Fruit fly (Drosophila melanogaster) whole organism, embryonic: ENCODE results near the gene CG15894.

ENCODE experiments used
- Adf1 ChIP-seq: fragments of 200-800 bp; sonication (Bioruptor generic); IDR thresholded peaks from 2 replicates; pipeline ENCODE4 v1.3.6; 2022; ENCODE audit warnings: missing biosample characterization, missing genetic modification characterization
- Atf6 ChIP-seq: fragments of 200-800 bp; sonication (Bioruptor generic); IDR thresholded peaks from 2 replicates; pipeline ENCODE4 v1.3.6; 2022; ENCODE audit warnings: missing biosample characterization, missing genetic modification characterization
- Bgb ChIP-seq: fragments of 200-800 bp; sonication (Bioruptor generic); IDR thresholded peaks from 2 replicates; pipeline ENCODE4 v1.3.6; 2022; ENCODE audit warnings: missing biosample characterization, missing genetic modification characterization; ENCODE audit not compliant: partially characterized antibody
- CG10147 ChIP-seq: fragments of 200-800 bp; sonication (Bioruptor generic); optimal IDR thresholded peaks from 2 replicates; lab custom pipeline; 2019; ENCODE audit warnings: missing biosample characterization, mild to moderate bottlenecking, missing genetic modification characterization, moderate library complexity
- CG1024 ChIP-seq: fragments of 200-800 bp; sonication (Bioruptor generic); IDR thresholded peaks from 2 replicates; pipeline ENCODE4 v1.3.6; 2022; ENCODE audit warnings: missing biosample characterization, missing genetic modification characterization
- CG10959 ChIP-seq: fragments of 200-800 bp; sonication (Bioruptor generic); IDR thresholded peaks from 2 replicates; pipeline ENCODE4 v1.3.6; 2022; ENCODE audit warnings: missing biosample characterization, missing genetic modification characterization
- CG12299 ChIP-seq: fragments of 200-800 bp; sonication (Bioruptor generic); optimal IDR thresholded peaks from 2 replicates; lab custom pipeline; 2018; ENCODE audit warnings: missing biosample characterization, mild to moderate bottlenecking, missing genetic modification characterization
- CG13287 ChIP-seq: fragments of 200-800 bp; sonication (Bioruptor generic); IDR thresholded peaks from 2 replicates; pipeline ENCODE4 v1.3.6; 2022; ENCODE audit warnings: missing biosample characterization, missing genetic modification characterization; ENCODE audit not compliant: partially characterized antibody
- CG13424 ChIP-seq: fragments of 200-800 bp; sonication (Bioruptor generic); optimal IDR thresholded peaks from 2 replicates; lab custom pipeline; 2019; ENCODE audit warnings: missing biosample characterization, mild to moderate bottlenecking, missing genetic modification characterization, moderate library complexity
- CG13775 ChIP-seq: fragments of 200-800 bp; sonication (Bioruptor generic); optimal IDR thresholded peaks from 3 replicates; lab custom pipeline; 2017; ENCODE audit warnings: missing biosample characterization, mild to moderate bottlenecking, missing genetic modification characterization
- CG14014 ChIP-seq: fragments of 200-800 bp; sonication (Bioruptor generic); IDR thresholded peaks from 2 replicates; pipeline ENCODE4 v1.3.6; 2022; ENCODE audit warnings: missing biosample characterization, missing genetic modification characterization
- CG15011 ChIP-seq: fragments of 200-800 bp; sonication (Bioruptor generic); optimal IDR thresholded peaks from 3 replicates; lab custom pipeline; 2018; ENCODE audit warnings: missing biosample characterization, mild to moderate bottlenecking, missing genetic modification characterization
- CG15479 ChIP-seq: fragments of 200-800 bp; sonication (Bioruptor generic); optimal IDR thresholded peaks from 3 replicates; lab custom pipeline; 2019; ENCODE audit warnings: missing biosample characterization, mild to moderate bottlenecking, missing genetic modification characterization, moderate library complexity
- CG1603 ChIP-seq: fragments of 200-800 bp; sonication (Bioruptor generic); optimal IDR thresholded peaks from 2 replicates; lab custom pipeline; 2019; ENCODE audit warnings: missing biosample characterization, mild to moderate bottlenecking, missing genetic modification characterization, moderate library complexity
- CG16779 ChIP-seq: fragments of 200-800 bp; sonication (Bioruptor generic); IDR thresholded peaks from 2 replicates; pipeline ENCODE4 v1.3.6; 2022; ENCODE audit warnings: missing biosample characterization, missing genetic modification characterization
- CG16815 ChIP-seq: fragments of 200-800 bp; sonication (Bioruptor generic); optimal IDR thresholded peaks from 3 replicates; lab custom pipeline; 2017; ENCODE audit warnings: missing biosample characterization, mild to moderate bottlenecking, missing genetic modification characterization
- CG17385 ChIP-seq: fragments of 200-800 bp; sonication (Bioruptor generic); optimal IDR thresholded peaks from 3 replicates; lab custom pipeline; 2018; ENCODE audit warnings: missing biosample characterization, mild to moderate bottlenecking, missing genetic modification characterization
- CG17568 ChIP-seq: fragments of 200-800 bp; sonication (Bioruptor generic); optimal IDR thresholded peaks from 2 replicates; lab custom pipeline; 2018; ENCODE audit warnings: missing biosample characterization, mild to moderate bottlenecking, missing genetic modification characterization, moderate library complexity
- CG32532 ChIP-seq: fragments of 200-800 bp; sonication (Bioruptor generic); IDR thresholded peaks from 2 replicates; pipeline ENCODE4 v1.3.6; 2022; ENCODE audit warnings: missing biosample characterization, missing genetic modification characterization
- CG4424 ChIP-seq: fragments of 200-800 bp; sonication (Bioruptor generic); optimal IDR thresholded peaks from 3 replicates; lab custom pipeline; 2016; ENCODE audit warnings: missing biosample characterization, missing genetic modification characterization
- CG6175 ChIP-seq: fragments of 200-800 bp; sonication (Bioruptor generic); IDR thresholded peaks from 3 replicates; pipeline ENCODE4 v1.3.6; 2022; ENCODE audit warnings: missing biosample characterization, missing genetic modification characterization
- CG6254 ChIP-seq: fragments of 200-800 bp; sonication (Bioruptor generic); optimal IDR thresholded peaks from 3 replicates; lab custom pipeline; 2017; ENCODE audit warnings: mild to moderate bottlenecking, missing biosample characterization, missing genetic modification reagents, missing genetic modification characterization
- CG7357 ChIP-seq: fragments of 200-800 bp; sonication (Bioruptor generic); IDR thresholded peaks from 3 replicates; pipeline ENCODE4 v1.3.6; 2022; ENCODE audit warnings: missing biosample characterization, missing genetic modification characterization
- CG8290 ChIP-seq, 3 experiments: fragments of 200-800 bp; sonication (Bioruptor generic); optimal IDR thresholded peaks; 2 replicates each; lab custom pipeline; 2016 to 2019; ENCODE audit warnings: missing biosample characterization in 3 of 3, missing genetic modification characterization in 3 of 3, mild to moderate bottlenecking in 2 of 3, moderate library complexity in 1 of 3
- CG9876 ChIP-seq: fragments of 200-800 bp; sonication (Bioruptor generic); optimal IDR thresholded peaks from 2 replicates; lab custom pipeline; 2016; ENCODE audit warnings: missing biosample characterization, missing genetic modification characterization
- CG9932 ChIP-seq: fragments of 200-800 bp; sonication (Bioruptor generic); IDR thresholded peaks from 2 replicates; pipeline ENCODE4 v1.3.6; 2022; ENCODE audit warnings: missing biosample characterization, missing genetic modification characterization
- CHES-1-like ChIP-seq: fragments of 200-800 bp; sonication (Bioruptor generic); optimal IDR thresholded peaks from 2 replicates; lab custom pipeline; 2016; ENCODE audit warnings: missing biosample characterization, missing genetic modification characterization
- Camta ChIP-seq: fragments of 200-800 bp; sonication (Bioruptor generic); optimal IDR thresholded peaks from 2 replicates; lab custom pipeline; 2016; ENCODE audit warnings: missing biosample characterization, missing genetic modification characterization
- Drgx ChIP-seq: fragments of 200-800 bp; sonication (Bioruptor generic); IDR thresholded peaks from 2 replicates; pipeline ENCODE4 v1.3.6; 2022; ENCODE audit warnings: missing biosample characterization, missing genetic modification characterization
- H15 ChIP-seq: fragments of 200-800 bp; sonication (Bioruptor generic); IDR thresholded peaks from 3 replicates; pipeline ENCODE4 v1.3.6; 2022; ENCODE audit warnings: missing biosample characterization, missing genetic modification characterization
- H2.0 ChIP-seq: fragments of 200-800 bp; sonication (Bioruptor generic); IDR thresholded peaks from 2 replicates; pipeline ENCODE4 v1.3.6; 2022; ENCODE audit warnings: missing biosample characterization, missing genetic modification characterization
- Hmr ChIP-seq: fragments of 200-800 bp; sonication (Bioruptor generic); optimal IDR thresholded peaks from 3 replicates; lab custom pipeline; 2017; ENCODE audit warnings: mild to moderate bottlenecking, missing biosample characterization, missing genetic modification reagents, missing genetic modification characterization
- NC2β ChIP-seq: fragments of 200-800 bp; sonication (Bioruptor generic); optimal IDR thresholded peaks from 2 replicates; lab custom pipeline; 2016; ENCODE audit warnings: missing biosample characterization, missing genetic modification characterization
- Opbp ChIP-seq: fragments of 200-800 bp; sonication (Bioruptor generic); IDR thresholded peaks from 3 replicates; pipeline ENCODE4 v1.3.6; 2022; ENCODE audit warnings: missing biosample characterization, missing genetic modification characterization; ENCODE audit not compliant: partially characterized antibody
- Spps ChIP-seq: fragments of 200-800 bp; sonication (Bioruptor generic); optimal IDR thresholded peaks from 2 replicates; lab custom pipeline; 2018; ENCODE audit warnings: missing biosample characterization, mild to moderate bottlenecking, missing genetic modification characterization
- ap ChIP-seq: fragments of 200-800 bp; sonication (Bioruptor generic); IDR thresholded peaks from 2 replicates; pipeline ENCODE4 v1.3.6; 2022; ENCODE audit warnings: missing biosample characterization, missing genetic modification characterization
- bcd ChIP-seq: fragments of 200-800 bp; sonication (Bioruptor generic); optimal IDR thresholded peaks from 2 replicates; lab custom pipeline; 2017; ENCODE audit warnings: missing biosample characterization, mild to moderate bottlenecking, missing genetic modification characterization
- chif ChIP-seq, 2 experiments: fragments of 200-800 bp; sonication (Bioruptor generic); optimal IDR thresholded peaks; 3 replicates each; lab custom pipeline; 2016; ENCODE audit warnings: missing biosample characterization in 2 of 2, missing genetic modification characterization in 2 of 2
- crc ChIP-seq: fragments of 200-800 bp; sonication (Bioruptor generic); optimal IDR thresholded peaks from 2 replicates; lab custom pipeline; 2016; ENCODE audit warnings: missing biosample characterization, missing genetic modification characterization
- crol ChIP-seq: fragments of 200-800 bp; sonication (Bioruptor generic); IDR thresholded peaks from 2 replicates; pipeline ENCODE4 v1.3.6; 2022; ENCODE audit warnings: missing biosample characterization, missing genetic modification characterization
- ftz-f1 ChIP-seq: fragments of 200-800 bp; sonication (Bioruptor generic); optimal IDR thresholded peaks from 2 replicates; lab custom pipeline; 2016; ENCODE audit warnings: missing biosample characterization, missing genetic modification characterization
- h ChIP-seq: fragments of >200 bp; optimal IDR thresholded peaks from 2 replicates; lab custom pipeline; 2017
- insv ChIP-seq, 2 experiments: fragments of 200-800 bp; sonication (Bioruptor generic); optimal IDR thresholded peaks; 3 replicates each; lab custom pipeline; 2016 to 2018; ENCODE audit warnings: missing biosample characterization in 2 of 2, missing genetic modification characterization in 2 of 2
- jing ChIP-seq: fragments of 200-800 bp; sonication (Bioruptor generic); optimal IDR thresholded peaks from 2 replicates; lab custom pipeline; 2018; ENCODE audit warnings: missing biosample characterization, mild to moderate bottlenecking, missing genetic modification characterization
- lov ChIP-seq, 2 experiments: fragments of 200-800 bp in 1 of 2; fragments of >200 bp in 1 of 2; sonication (Bioruptor generic) in 1 of 2; IDR thresholded peaks in 1 of 2; optimal IDR thresholded peaks in 1 of 2; 2 replicates in 1 of 2; 3 replicates in 1 of 2; pipeline versions ENCODE4 v1.3.6 to Lab custom; 2017 to 2022; ENCODE audit warnings: missing biosample characterization in 1 of 2, missing genetic modification characterization in 1 of 2
- mirr ChIP-seq: fragments of 200-800 bp; sonication (Bioruptor generic); optimal IDR thresholded peaks from 3 replicates; lab custom pipeline; 2018; ENCODE audit warnings: missing biosample characterization, mild to moderate bottlenecking, missing genetic modification characterization
- onecut ChIP-seq: fragments of 200-800 bp; sonication (Bioruptor generic); IDR thresholded peaks from 2 replicates; pipeline ENCODE4 v1.3.6; 2022; ENCODE audit warnings: missing biosample characterization, missing genetic modification characterization
- pb ChIP-seq: fragments of 200-800 bp; sonication (Bioruptor generic); optimal IDR thresholded peaks from 3 replicates; lab custom pipeline; 2016; ENCODE audit warnings: missing biosample characterization, missing genetic modification characterization
- sna ChIP-seq: fragments of 200-800 bp; sonication (Bioruptor generic); IDR thresholded peaks from 2 replicates; pipeline ENCODE4 v1.3.6; 2022; ENCODE audit warnings: missing biosample characterization, missing genetic modification characterization; ENCODE audit not compliant: partially characterized antibody
- tin ChIP-seq: fragments of 200-800 bp; sonication (Bioruptor generic); optimal IDR thresholded peaks from 3 replicates; lab custom pipeline; 2016; ENCODE audit warnings: missing biosample characterization, missing genetic modification characterization
- twi ChIP-seq: fragments of 200-800 bp; optimal IDR thresholded peaks from 2 replicates; lab custom pipeline; 2019; ENCODE audit warnings: missing biosample characterization, mild to moderate bottlenecking, missing genetic modification characterization, moderate library complexity

The CG15894 gene

DNA sequence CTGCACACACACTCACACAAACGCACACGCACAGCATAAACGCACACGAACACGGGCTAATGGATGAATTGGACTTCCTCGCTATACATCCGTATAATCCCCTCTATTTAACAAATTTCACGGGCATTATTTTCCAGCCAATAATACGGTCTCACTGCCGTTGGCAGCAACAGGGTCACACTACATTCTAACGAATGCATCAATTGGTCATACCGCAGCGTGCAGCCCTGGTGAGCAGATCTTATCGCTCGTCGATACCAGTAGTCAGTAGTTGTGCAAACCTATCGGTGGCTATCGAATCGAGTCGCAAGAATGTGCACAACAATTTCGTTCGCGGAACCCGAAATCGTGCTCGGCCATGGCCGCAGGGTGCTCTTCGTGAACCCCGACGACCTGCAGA, 21.2 kb upstream of the CG15894 start, which contains the start of the genes Top3beta and wuho (continued):
- TF ChIP-seq CG1603 (tag; lab: Kevin White, UChicago): peak; percentile 93
- TF ChIP-seq CHES-1-like (GFP tag; lab: Kevin White, UChicago): peak; percentile 74
- TF ChIP-seq mirr (GFP tag; lab: Kevin White, UChicago): peak; percentile 36
- TF ChIP-seq CG15011: no peak
- peak; percentile 6 for TF ChIP-seq Spps (tag; lab: Kevin White, UChicago)
- peak; percentile 70 for TF ChIP-seq sna (GFP tag; lab: Robert Waterston, UW)
- TF ChIP-seq ap (GFP tag; lab: Robert Waterston, UW): no peak
- TF ChIP-seq crc (GFP tag; lab: Kevin White, UChicago): no peak
- peak; percentile 21 for TF ChIP-seq Camta (GFP tag; lab: Kevin White, UChicago)
- TF ChIP-seq CG4424 (GFP tag; lab: Kevin White, UChicago): peak; percentile 6
- no peak for TF ChIP-seq CG1024 (GFP tag; lab: Robert Waterston, UW)
- peak; percentile 90 for TF ChIP-seq CG15479 (GFP tag; lab: Kevin White, UChicago)
- TF ChIP-seq CG10959: no peak
- TF ChIP-seq Hmr: peak; percentile 75
- TF ChIP-seq Drgx (GFP tag; lab: Robert Waterston, UW): no peak
- no peak; the same call in 1 of the 2 replicates for TF ChIP-seq CG14014 (GFP tag; lab: Robert Waterston, UW)
- TF ChIP-seq CG13287 (GFP tag; lab: Robert Waterston, UW): peak; percentile 82
- TF ChIP-seq H15 (GFP tag; lab: Robert Waterston, UW): no peak
- TF ChIP-seq jing: no peak
- TF ChIP-seq twi (tag; lab: Kevin White, UChicago): peak; percentile 23
- no peak for TF ChIP-seq CG16815 (GFP tag; lab: Kevin White, UChicago)
- TF ChIP-seq CG32532 (GFP tag; lab: Robert Waterston, UW): 0 out of 2 replicates have a peak, but pooled peaks have one; percentile 15
- TF ChIP-seq CG13424 (tag; lab: Kevin White, UChicago): peak; percentile 8
- peak; percentile 6 for TF ChIP-seq pb (GFP tag; lab: Kevin White, UChicago)
- TF ChIP-seq CG7357 (GFP tag; lab: Robert Waterston, UW): no peak
- TF ChIP-seq NC2β: peak; percentile 70
- peak; percentile 15 for TF ChIP-seq CG9876 (GFP tag; lab: Kevin White, UChicago)
- TF ChIP-seq Adf1 (GFP tag; lab: Robert Waterston, UW): no peak
- peak; percentile 58 for TF ChIP-seq ftz-f1 (GFP tag; lab: Kevin White, UChicago)
- peak; percentile 54 for TF ChIP-seq CG9932 (GFP tag; lab: Robert Waterston, UW)
- no peak for TF ChIP-seq lov (optimal IDR thresholded peaks at IDR 0.05; lab: Kevin White, UChicago)
- TF ChIP-seq lov (GFP tag; IDR thresholded peaks at IDR 0.05; lab: Robert Waterston, UW): no peak
- peak; percentile 36; the same call in 1 of the 2 replicates for TF ChIP-seq onecut (GFP tag; lab: Robert Waterston, UW)
- peak; percentile 14 for TF ChIP-seq CG10147 (GFP tag; lab: Kevin White, UChicago)
- TF ChIP-seq CG6175 (GFP tag; lab: Robert Waterston, UW): no peak
- no peak for TF ChIP-seq chif (GFP tag; optimal IDR thresholded peaks at IDR 0.05; lab: Kevin White, UChicago)
- TF ChIP-seq crol (GFP tag; lab: Robert Waterston, UW): no peak
- peak; percentile 68 for TF ChIP-seq bcd (GFP tag; lab: Kevin White, UChicago)
- no peak for TF ChIP-seq CG16779 (GFP tag; lab: Robert Waterston, UW)
- no peak for TF ChIP-seq CG13775
- no peak for TF ChIP-seq CG17385
- TF ChIP-seq insv (GFP tag; optimal IDR thresholded peaks at IDR 0.05; lab: Kevin White, UChicago): peak in 1 of 2 experiments; percentile 80
- peak; percentile 45 for TF ChIP-seq CG8290 (GFP tag; optimal IDR thresholded peaks at IDR 0.05; lab: Kevin White, UChicago)
- peak; percentile 2 to 90 for TF ChIP-seq CG8290 (tag; optimal IDR thresholded peaks at IDR 0.05; lab: Kevin White, UChicago)
- no peak for TF ChIP-seq CG6254
- no peak for TF ChIP-seq h (lab: Kevin White, UChicago)
- TF ChIP-seq H2.0 (GFP tag; lab: Robert Waterston, UW): no peak
- no peak for TF ChIP-seq CG17568 (GFP tag; lab: Kevin White, UChicago)
- peak; percentile 71 for TF ChIP-seq Opbp
- TF ChIP-seq Bgb (GFP tag; lab: Robert Waterston, UW): peak; percentile 83
- no peak for TF ChIP-seq Atf6 (GFP tag; lab: Robert Waterston, UW)
- TF ChIP-seq tin (GFP tag; lab: Kevin White, UChicago): peak; percentile 28
- TF ChIP-seq CG12299 (tag; lab: Kevin White, UChicago): peak; percentile 44
